Fruit fly (Drosophila melanogaster): ENCODE data around the gene CG11342.

Gene CG11342

dm6 chr3L:4367339-4367738, at the start of gene CG11342:
TSS of gene CG11342 (minus strand) at chr3L:4367458.
- 0 out of 2 replicates have a peak, but pooled peaks have one; percentile 18 for TF ChIP-seq Ets98B (GFP tag; IDR thresholded peaks at IDR 0.05)
- no peak for TF ChIP-seq D1 (tag; optimal IDR thresholded peaks at IDR 0.05)
- TF ChIP-seq Snoo (tag; optimal IDR thresholded peaks at IDR 0.05): no peak
- TF ChIP-seq EcR (GFP tag; optimal IDR thresholded peaks at IDR 0.05): no peak
- no peak for TF ChIP-seq CG15710 (tag; optimal IDR thresholded peaks at IDR 0.05)

dm6 chr3L:4415326-4416274, 48.3 kb upstream of the CG11342 start:
- TF ChIP-seq D1 (tag; optimal IDR thresholded peaks at IDR 0.05) (no peak), CG17806 (tag; optimal IDR thresholded peaks at IDR 0.05) (no peak), EcR (GFP tag; optimal IDR thresholded peaks at IDR 0.05) (peak; percentile 60), Snoo (tag; optimal IDR thresholded peaks at IDR 0.05) (no peak), CG9948 (tag; optimal IDR thresholded peaks at IDR 0.05) (no peak), CG34367 (tag; optimal IDR thresholded peaks at IDR 0.05) (no peak), CG4496 (GFP tag; IDR thresholded peaks at IDR 0.05) (no peak), Ets98B (GFP tag; IDR thresholded peaks at IDR 0.05) (no peak), fd96Ca (GFP tag; IDR thresholded peaks at IDR 0.05) (0 out of 3 replicates have a peak, but pooled peaks have one; percentile 14), CG14655 (GFP tag; optimal IDR thresholded peaks at IDR 0.05) (no peak)

dm6 chr3L:4414579-4414978, 47.3 kb upstream of the CG11342 start:
- TF ChIP-seq CG13204 (GFP tag; optimal IDR thresholded peaks at IDR 0.05): no peak
- no peak for TF ChIP-seq Pif1B (GFP tag; optimal IDR thresholded peaks at IDR 0.05)
- no peak for TF ChIP-seq CG14655 (GFP tag; optimal IDR thresholded peaks at IDR 0.05)
- no peak for TF ChIP-seq Snoo (tag; optimal IDR thresholded peaks at IDR 0.05)
- TF ChIP-seq Pif1A (GFP tag; optimal IDR thresholded peaks at IDR 0.05): no peak

- TF ChIP-seq CG32121 (GFP tag; IDR thresholded peaks at IDR 0.05) (peak; percentile 67; the same call in 1 of the 2 replicates), EcR (GFP tag; optimal IDR thresholded peaks at IDR 0.05) (no peak), Pif1A (GFP tag; optimal IDR thresholded peaks at IDR 0.05) (no peak), CG10348 (GFP tag; IDR thresholded peaks at IDR 0.05) (no peak), CG4496 (GFP tag; IDR thresholded peaks at IDR 0.05) (peak; percentile 65), CG14655 (GFP tag; optimal IDR thresholded peaks at IDR 0.05) (no peak), CG34367 (tag; optimal IDR thresholded peaks at IDR 0.05) (no peak), Ets98B (GFP tag; IDR thresholded peaks at IDR 0.05) (peak; percentile 59), CG17806 (tag; optimal IDR thresholded peaks at IDR 0.05) (no peak), CG12605 (GFP tag; IDR thresholded peaks at IDR 0.05) (peak; percentile 73), fd96Ca (GFP tag; IDR thresholded peaks at IDR 0.05) (peak; percentile 63), CG9948 (tag; optimal IDR thresholded peaks at IDR 0.05) (no peak)
These were observed 46.7 kb upstream of the CG11342 start for dm6 chr3L:4413800-4414446.

dm6 chr3L:4412974-4413373, 45.7 kb upstream of the CG11342 start:
- no peak for TF ChIP-seq CG15710 (tag; optimal IDR thresholded peaks at IDR 0.05)
- TF ChIP-seq CG12605 (GFP tag; IDR thresholded peaks at IDR 0.05): 0 out of 2 replicates have a peak, but pooled peaks have one; percentile 39
- TF ChIP-seq Ets98B (GFP tag; IDR thresholded peaks at IDR 0.05): peak; percentile 60
- peak; percentile 66; the same call in 1 of the 3 replicates for TF ChIP-seq fd96Ca (GFP tag; IDR thresholded peaks at IDR 0.05)
- peak; percentile 79 for TF ChIP-seq CG4496 (GFP tag; IDR thresholded peaks at IDR 0.05)
- TF ChIP-seq CG8301 (tag; optimal IDR thresholded peaks at IDR 0.05): peak; percentile 4
- TF ChIP-seq D1 (tag; optimal IDR thresholded peaks at IDR 0.05): no peak
- peak; percentile 67 for TF ChIP-seq CG32121 (GFP tag; IDR thresholded peaks at IDR 0.05)

- TF ChIP-seq Ets98B (GFP tag; IDR thresholded peaks at IDR 0.05): peak; percentile 30; the same call in 1 of the 2 replicates
- no peak for TF ChIP-seq CG17806 (tag; optimal IDR thresholded peaks at IDR 0.05)
These were observed 44.7 kb upstream of the CG11342 start for dm6 chr3L:4411951-4412350.

- TF ChIP-seq CG8159 (tag; optimal IDR thresholded peaks at IDR 0.05) (peak; percentile 12), Ets98B (GFP tag; IDR thresholded peaks at IDR 0.05) (no peak)
These were observed 44.0 kb upstream of the CG11342 start for dm6 chr3L:4411025-4411873.
